Worm (Caenorhabditis elegans) whole organism, early embryonic: Measurements from ENCODE around the gene C50E3.15.

ENCODE experiments used
- aly-1 ChIP-seq: sonication (generic microtip); optimal IDR thresholded peaks from 2 replicates; lab custom pipeline; 2016; ENCODE audit warnings: missing genetic modification characterization, missing compliant biosample characterization
- ama-1 ChIP-seq: fragments of 150-350 bp; optimal IDR thresholded peaks from 2 replicates; lab custom pipeline; 2014
- ceh-36 ChIP-seq: sonication (generic microtip); optimal IDR thresholded peaks from 2 replicates; lab custom pipeline; 2016; ENCODE audit warnings: missing genetic modification characterization, inconsistent platforms, missing compliant biosample characterization
- ets-7 ChIP-seq: sonication (generic microtip); optimal IDR thresholded peaks from 2 replicates; lab custom pipeline; 2016; ENCODE audit warnings: missing genotype, missing genetic modification characterization, missing compliant biosample characterization
- hmbx-1 ChIP-seq: sonication (generic microtip); optimal IDR thresholded peaks from 2 replicates; lab custom pipeline; 2016; ENCODE audit warnings: mild to moderate bottlenecking, missing genetic modification characterization, missing compliant biosample characterization
- hnd-1 ChIP-seq: sonication (generic microtip); optimal IDR thresholded peaks from 2 replicates; lab custom pipeline; 2016; ENCODE audit warnings: missing genetic modification characterization, missing compliant biosample characterization
- pes-1 ChIP-seq: fragments of 200-800 bp; sonication (Bioruptor generic); IDR thresholded peaks from 2 replicates; pipeline ENCODE4 v1.3.6; 2022; ENCODE audit warnings: missing genetic modification reagents, missing genetic modification characterization, missing compliant biosample characterization
- tbx-11 ChIP-seq: fragments of 200-800 bp; sonication (Bioruptor generic); IDR thresholded peaks from 2 replicates; pipeline ENCODE4 v1.3.6; 2022; ENCODE audit warnings: missing genetic modification characterization, missing compliant biosample characterization
- tra-4 ChIP-seq: sonication (generic microtip); optimal IDR thresholded peaks from 2 replicates; lab custom pipeline; 2017; ENCODE audit warnings: missing genetic modification characterization, missing compliant biosample characterization

DNA sequence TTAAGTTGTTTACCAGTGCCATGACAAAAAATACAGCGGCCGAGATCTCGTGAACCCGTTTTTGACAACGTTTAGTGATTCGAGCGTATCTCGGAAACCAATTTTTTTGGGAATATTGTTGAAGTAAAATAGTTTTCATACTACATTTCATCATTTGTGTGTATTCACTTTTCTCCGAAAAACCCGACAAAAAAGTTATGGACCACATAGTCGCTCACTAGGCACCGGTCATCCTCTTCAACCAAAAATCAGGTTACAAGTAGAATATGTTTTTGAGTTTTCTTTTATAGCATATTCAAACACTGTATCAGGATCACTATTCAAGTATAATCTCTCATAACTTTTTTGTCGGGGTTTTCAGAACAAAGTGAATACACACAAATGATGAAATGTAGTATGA is 23.5 kb downstream of the C50E3.15 start:
- TF ChIP-seq ets-7 (tag; lab: Kevin White, UChicago) (no peak), tra-4 (no peak), ama-1 (lab: Kevin White, UChicago) (no peak), tbx-11 (GFP tag; lab: Robert Waterston, UW) (no peak), hnd-1 (tag; lab: Kevin White, UChicago) (no peak), hmbx-1 (tag; lab: Kevin White, UChicago) (no peak), pes-1 (GFP tag; lab: Robert Waterston, UW) (no peak), ceh-36 (tag; lab: Kevin White, UChicago) (no peak), aly-1 (no peak)
